Fruit fly (Drosophila melanogaster) whole organism, adult: ENCODE data around the gene rt.
"Not testable (repeated sequence)": the region's sequence is repeated elsewhere in the genome, so short reads cannot be mapped to it uniquely, and the experiment has no call there.

Experiments
- CG11617 ChIP-seq: fragments of 200-800 bp; sonication (Bioruptor generic); optimal IDR thresholded peaks from 2 replicates; lab custom pipeline; 2017; ENCODE audit warnings: mild to moderate bottlenecking, missing biosample characterization, missing genetic modification reagents, missing genetic modification characterization
- CG12768 ChIP-seq: fragments of 200-800 bp; sonication (Bioruptor generic); optimal IDR thresholded peaks from 2 replicates; lab custom pipeline; 2017; ENCODE audit warnings: missing biosample characterization, missing genetic modification characterization, mild to moderate bottlenecking, moderate library complexity, missing genetic modification reagents
- CG14711 ChIP-seq: fragments of 200-800 bp; sonication (Bioruptor generic); optimal IDR thresholded peaks from 2 replicates; lab custom pipeline; 2018; ENCODE audit warnings: missing biosample characterization, mild to moderate bottlenecking, missing genetic modification characterization, moderate library complexity
- CG1620 ChIP-seq: fragments of 200-800 bp; sonication (Bioruptor generic); optimal IDR thresholded peaks from 2 replicates; lab custom pipeline; 2016; ENCODE audit warnings: missing biosample characterization, missing genetic modification characterization
- CG33017 ChIP-seq: fragments of 200-800 bp; sonication (Bioruptor generic); optimal IDR thresholded peaks from 2 replicates; lab custom pipeline; 2018; ENCODE audit warnings: missing biosample characterization, mild to moderate bottlenecking, missing genetic modification characterization, moderate library complexity
- CG5204 ChIP-seq: fragments of 200-800 bp; sonication (Bioruptor generic); optimal IDR thresholded peaks from 2 replicates; lab custom pipeline; 2016; ENCODE audit warnings: missing biosample characterization, missing genetic modification characterization
- CG7045 ChIP-seq: fragments of 200-800 bp; sonication (Bioruptor generic); optimal IDR thresholded peaks from 2 replicates; lab custom pipeline; 2017; ENCODE audit warnings: missing biosample characterization, mild to moderate bottlenecking, missing genetic modification characterization
- CG7101 ChIP-seq: fragments of 200-800 bp; sonication (Bioruptor generic); optimal IDR thresholded peaks from 2 replicates; lab custom pipeline; 2018; ENCODE audit warnings: missing biosample characterization, mild to moderate bottlenecking, missing genetic modification characterization, moderate library complexity
- Clk ChIP-seq: fragments of 200-800 bp; sonication (Bioruptor generic); optimal IDR thresholded peaks from 2 replicates; lab custom pipeline; 2017; ENCODE audit warnings: missing biosample characterization, missing genetic modification characterization
- Crg-1 ChIP-seq: fragments of 200-800 bp; sonication (Bioruptor generic); optimal IDR thresholded peaks from 2 replicates; lab custom pipeline; 2016; ENCODE audit warnings: missing biosample characterization, missing genetic modification characterization
- Hr96 ChIP-seq: fragments of 200-800 bp; sonication (Bioruptor generic); optimal IDR thresholded peaks from 2 replicates; lab custom pipeline; 2016; ENCODE audit warnings: missing biosample characterization, missing genetic modification characterization
- Mnt ChIP-seq: fragments of 200-800 bp; sonication (Bioruptor generic); optimal IDR thresholded peaks from 2 replicates; lab custom pipeline; 2016; ENCODE audit warnings: missing biosample characterization, mild to moderate bottlenecking, missing genetic modification characterization
- bab1 ChIP-seq: fragments of 200-800 bp; sonication (Bioruptor generic); optimal IDR thresholded peaks from 3 replicates; lab custom pipeline; 2019; ENCODE audit warnings: missing biosample characterization, mild to moderate bottlenecking, missing genetic modification characterization, moderate library complexity
- cic ChIP-seq: fragments of 200-800 bp; sonication (Bioruptor generic); optimal IDR thresholded peaks from 2 replicates; lab custom pipeline; 2017; ENCODE audit warnings: missing biosample characterization, mild to moderate bottlenecking, missing genetic modification characterization, moderate library complexity
- cnc ChIP-seq, 2 experiments: fragments of >200 bp; optimal IDR thresholded peaks; 2 replicates each; lab custom pipeline; 2017
- kay ChIP-seq: fragments of 200-800 bp; sonication (Bioruptor generic); peaks from one replicate; lab custom pipeline; 2016; ENCODE audit warnings: missing biosample characterization, missing genetic modification characterization, borderline replicate concordance
- ovo ChIP-seq: fragments of 200-800 bp; sonication (Bioruptor generic); optimal IDR thresholded peaks from 2 replicates; lab custom pipeline; 2016; ENCODE audit warnings: missing biosample characterization, missing genetic modification characterization
- pad ChIP-seq: fragments of 200-800 bp; sonication (Bioruptor generic); optimal IDR thresholded peaks from 3 replicates; lab custom pipeline; 2017; ENCODE audit warnings: missing biosample characterization, missing genetic modification characterization, mild to moderate bottlenecking, moderate library complexity, missing genetic modification reagents
- tj ChIP-seq: fragments of 200-800 bp; sonication (Bioruptor generic); optimal IDR thresholded peaks from 3 replicates; lab custom pipeline; 2017; ENCODE audit warnings: missing biosample characterization, mild to moderate bottlenecking, missing genetic modification characterization, moderate library complexity
- toe ChIP-seq: fragments of 200-800 bp; sonication (Bioruptor generic); optimal IDR thresholded peaks from 2 replicates; lab custom pipeline; 2016; ENCODE audit warnings: missing biosample characterization, missing genetic modification characterization

The rt gene

DNA sequence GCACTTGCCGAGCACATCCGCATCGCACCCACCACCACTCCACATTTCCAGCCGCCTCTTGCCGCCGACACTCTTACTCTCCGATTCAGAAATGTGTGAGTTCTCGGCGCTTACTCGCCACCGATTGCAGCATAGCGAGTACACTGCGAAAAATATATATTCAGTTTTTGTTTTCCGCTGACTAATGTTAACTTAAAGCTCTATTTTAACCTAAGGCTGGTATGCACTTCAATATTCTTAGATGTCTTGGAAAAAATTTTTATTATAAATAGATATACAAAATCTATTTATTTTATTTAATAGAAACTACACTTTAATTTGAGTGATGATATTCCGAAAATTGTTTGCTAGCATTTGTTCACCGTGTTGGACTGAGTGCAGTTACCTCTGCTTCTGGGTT lies 11.7 kb upstream of the rt start:
- peak; percentile 64 for TF ChIP-seq CG7045
- no peak for TF ChIP-seq Hr96 (GFP tag; lab: Kevin White, UChicago)
- TF ChIP-seq CG5204 (GFP tag; lab: Kevin White, UChicago), result peak; percentile 14
- no peak for TF ChIP-seq CG14711 (tag; lab: Kevin White, UChicago)
- TF ChIP-seq kay, result no peak
- no peak for TF ChIP-seq toe (GFP tag; lab: Kevin White, UChicago)
- TF ChIP-seq CG7101 (tag; lab: Kevin White, UChicago), result peak; percentile 0
- TF ChIP-seq Mnt (GFP tag; lab: Kevin White, UChicago), result no peak
- no peak for TF ChIP-seq Crg-1
- no peak for TF ChIP-seq bab1 (GFP tag; lab: Kevin White, UChicago)
- TF ChIP-seq pad (GFP tag; lab: Kevin White, UChicago), result no peak
- TF ChIP-seq ovo (GFP tag; lab: Kevin White, UChicago), result no peak
- peak; percentile 5 for TF ChIP-seq tj (GFP tag; lab: Kevin White, UChicago)
- peak; percentile 33 for TF ChIP-seq CG11617 (GFP tag; lab: Kevin White, UChicago)
- TF ChIP-seq CG33017, result peak; percentile 48

dm6 chr3L:11596585-11597252 lies 9.1 kb upstream of the rt start, which contains the start of gene CG7368:
Gene CG7368 (plus strand): TSS chr3L:11597202.
- TF ChIP-seq cic (GFP tag; lab: Kevin White, UChicago) (no peak), Clk (GFP tag; lab: Kevin White, UChicago) (no peak), Mnt (GFP tag; lab: Kevin White, UChicago) (no peak), tj (GFP tag; lab: Kevin White, UChicago) (no peak), CG33017 (no peak), ovo (GFP tag; lab: Kevin White, UChicago) (no peak), CG5204 (GFP tag; lab: Kevin White, UChicago) (no peak), pad (GFP tag; lab: Kevin White, UChicago) (no peak), CG14711 (tag; lab: Kevin White, UChicago) (no peak), Crg-1 (no peak), bab1 (GFP tag; lab: Kevin White, UChicago) (no peak), CG11617 (GFP tag; lab: Kevin White, UChicago) (no peak), Hr96 (GFP tag; lab: Kevin White, UChicago) (no peak)

DNA sequence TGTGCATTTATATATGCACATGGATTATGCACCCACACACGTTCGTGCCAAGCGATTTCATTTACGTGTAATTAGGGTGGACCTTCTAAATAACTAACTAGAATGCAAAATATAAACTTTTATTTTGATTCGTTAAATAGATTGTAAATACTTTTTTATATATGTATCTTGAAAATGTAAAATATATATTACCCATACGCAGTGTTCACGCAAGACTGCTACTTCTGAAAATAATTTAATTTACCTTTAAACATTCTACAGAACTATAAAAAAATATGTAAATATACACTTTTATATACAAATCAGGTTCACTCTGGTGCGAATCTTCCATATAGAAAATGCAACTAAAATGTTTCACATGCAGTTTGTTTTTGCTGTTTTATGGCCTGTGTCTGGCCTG lies 6.2 kb upstream of the rt start:
- peak; percentile 66 for TF ChIP-seq CG7045
- TF ChIP-seq tj (GFP tag; lab: Kevin White, UChicago), result no peak
- TF ChIP-seq CG12768 (GFP tag; lab: Kevin White, UChicago), result peak; percentile 62
- TF ChIP-seq cnc (optimal IDR thresholded peaks at IDR 0.05; lab: Kevin White, UChicago), result no peak
- peak; percentile 81 for TF ChIP-seq CG33017
- TF ChIP-seq CG14711 (tag; lab: Kevin White, UChicago), result peak; percentile 9
- TF ChIP-seq kay, result no peak
- peak; percentile 22 for TF ChIP-seq CG11617 (GFP tag; lab: Kevin White, UChicago)
- TF ChIP-seq CG7101 (tag; lab: Kevin White, UChicago), result peak; percentile 35
- no peak for TF ChIP-seq cic (GFP tag; lab: Kevin White, UChicago)
- no peak for TF ChIP-seq toe (GFP tag; lab: Kevin White, UChicago)

DNA sequence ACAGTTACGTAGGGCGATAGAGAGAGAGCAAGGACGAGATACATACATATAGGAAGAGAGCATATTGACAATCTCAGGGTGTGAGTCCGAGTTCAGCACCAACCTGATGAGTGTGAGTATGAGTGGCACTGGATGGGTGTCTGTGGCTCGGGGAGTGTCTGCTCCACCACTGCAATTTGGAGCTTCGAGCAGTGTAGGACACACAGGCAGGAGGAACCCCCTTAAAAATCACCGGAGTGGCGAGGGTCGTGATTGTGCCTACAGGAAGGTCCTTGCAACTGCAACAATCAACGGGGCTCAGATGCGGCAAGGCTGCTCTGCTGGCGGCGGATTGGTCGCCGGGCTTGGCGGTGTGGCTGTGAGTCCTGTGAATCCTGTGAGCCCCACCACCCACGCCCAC lies 4.2 kb upstream of the rt start:
- TF ChIP-seq CG14711 (tag; lab: Kevin White, UChicago) (no peak), Clk (GFP tag; lab: Kevin White, UChicago) (no peak), Hr96 (GFP tag; lab: Kevin White, UChicago) (no peak), bab1 (GFP tag; lab: Kevin White, UChicago) (no peak), tj (GFP tag; lab: Kevin White, UChicago) (no peak), ovo (GFP tag; lab: Kevin White, UChicago) (no peak), Mnt (GFP tag; lab: Kevin White, UChicago) (no peak), CG7101 (tag; lab: Kevin White, UChicago) (no peak), Crg-1 (no peak), CG5204 (GFP tag; lab: Kevin White, UChicago) (no peak), CG12768 (GFP tag; lab: Kevin White, UChicago) (no peak)

DNA sequence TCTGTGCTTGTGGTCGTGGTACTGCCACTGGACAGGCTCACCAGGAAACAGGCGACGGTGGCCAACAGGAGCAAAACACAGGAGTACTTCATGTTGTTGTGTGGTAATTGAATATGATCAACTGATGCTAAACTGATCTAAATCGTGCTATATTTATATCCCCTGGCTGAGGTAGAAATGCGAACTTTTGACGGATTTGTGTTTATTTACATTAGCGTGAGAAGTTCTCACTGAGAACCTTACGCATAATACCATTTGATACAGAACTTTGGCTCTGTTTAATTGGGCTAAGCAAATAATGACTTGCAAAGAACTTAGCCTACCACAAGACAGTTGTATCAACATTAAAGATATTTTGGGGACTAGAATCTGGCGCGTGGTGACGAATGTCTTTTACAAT lies 3.6 kb upstream of the rt start, which contains the start of gene CG33268:
Gene CG33268, minus strand, starts transcription at position 101 of the 400 bp plus-strand sequence.
- no peak for TF ChIP-seq Clk (GFP tag; lab: Kevin White, UChicago)
- no peak for TF ChIP-seq Mnt (GFP tag; lab: Kevin White, UChicago)
- no peak for TF ChIP-seq ovo (GFP tag; lab: Kevin White, UChicago)
- TF ChIP-seq tj (GFP tag; lab: Kevin White, UChicago), result no peak
- TF ChIP-seq cnc (optimal IDR thresholded peaks at IDR 0.05; lab: Kevin White, UChicago), result no peak
- TF ChIP-seq Crg-1, result no peak
- TF ChIP-seq CG5204 (GFP tag; lab: Kevin White, UChicago), result no peak
- TF ChIP-seq CG1620 (GFP tag; lab: Kevin White, UChicago), result no peak
- no peak for TF ChIP-seq CG7045
- no peak for TF ChIP-seq Hr96 (GFP tag; lab: Kevin White, UChicago)
- TF ChIP-seq bab1 (GFP tag; lab: Kevin White, UChicago), result no peak

DNA sequence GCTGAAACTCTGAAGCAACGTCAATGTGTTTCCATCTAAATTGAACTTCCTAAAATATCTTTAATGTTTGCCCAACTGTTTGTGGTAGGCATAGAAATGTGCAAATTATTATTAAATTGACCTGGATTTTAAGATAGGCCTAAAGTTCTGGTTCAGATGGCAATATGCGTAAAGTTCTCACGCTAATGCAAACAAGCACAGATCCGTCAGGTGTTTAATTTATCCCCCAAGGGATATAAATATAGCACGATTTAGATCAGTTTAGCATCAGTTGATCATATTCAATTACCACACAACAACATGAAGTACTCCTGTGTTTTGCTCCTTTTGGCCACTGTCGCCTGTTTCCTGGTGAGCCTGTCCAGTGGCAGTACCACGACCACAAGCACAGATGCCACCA lies 1.8 kb upstream of the rt start, which contains the start of gene CG7377:
Gene CG7377, plus strand, starts transcription at position 301 of the 400 bp plus-strand sequence.
- TF ChIP-seq CG12768, Clk, CG11617 (GFP tag; lab: Kevin White, UChicago): not testable (repeated sequence)
